Fruit fly (Drosophila melanogaster): ENCODE results near the gene Mcm6.

DNA sequence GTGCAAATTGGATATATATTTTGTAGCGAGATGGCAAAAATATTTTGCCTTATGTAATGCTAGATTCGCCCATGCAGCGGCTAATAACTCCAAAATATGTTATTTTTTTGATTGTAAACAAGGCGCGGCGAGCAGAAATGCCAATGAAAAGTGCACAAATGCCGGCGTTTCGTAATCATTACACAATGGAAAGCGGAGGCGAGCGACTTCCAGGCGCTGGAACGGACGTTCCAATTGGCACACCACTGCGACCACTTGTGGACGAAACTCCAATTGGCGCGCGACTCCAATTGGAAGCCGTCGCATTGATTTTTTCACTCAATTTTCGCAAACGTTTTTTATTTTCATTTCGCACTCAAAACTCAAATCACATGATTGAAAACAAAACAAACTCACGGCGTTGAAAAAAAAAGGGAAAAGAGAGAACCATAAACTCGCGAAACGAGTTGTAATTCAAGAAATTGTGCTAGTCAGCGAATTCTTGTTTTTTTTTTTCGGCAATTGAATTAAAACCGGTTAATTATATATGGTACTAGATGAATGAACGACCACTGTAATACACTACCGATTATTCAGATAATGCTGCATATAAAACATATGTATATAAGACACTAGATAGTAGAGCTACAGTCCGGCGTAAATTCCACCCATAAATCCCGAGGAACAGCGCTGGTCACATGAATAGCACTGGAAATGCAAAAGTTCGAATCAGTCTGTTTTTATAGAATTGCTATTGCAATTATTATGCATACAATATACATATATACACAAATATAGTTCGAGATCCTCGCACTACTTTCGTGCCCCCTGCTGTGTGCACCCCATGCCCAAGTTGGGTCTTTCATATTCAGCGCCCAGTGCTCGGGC, 4.7 kb downstream of the Mcm6 start, which contains the start of gene ND-ASHI:
- TF ChIP-seq toe (GFP tag; optimal IDR thresholded peaks at IDR 0.05) (no peak), kay (GFP tag; ENCODE audit: borderline replicate concordance) (no peak), CG11617 (GFP tag; optimal IDR thresholded peaks at IDR 0.05) (peak; percentile 88), Crg-1 (GFP tag; optimal IDR thresholded peaks at IDR 0.05) (peak; percentile 85), CG7101 (tag; optimal IDR thresholded peaks at IDR 0.05) (peak; percentile 95), ovo (GFP tag; optimal IDR thresholded peaks at IDR 0.05) (peak; percentile 30), CG5204 (GFP tag; optimal IDR thresholded peaks at IDR 0.05) (no peak), Mnt (GFP tag; optimal IDR thresholded peaks at IDR 0.05) (peak; percentile 79), Hr96 (GFP tag; optimal IDR thresholded peaks at IDR 0.05) (no peak), tj (GFP tag; optimal IDR thresholded peaks at IDR 0.05) (peak; percentile 97), cnc (optimal IDR thresholded peaks at IDR 0.05) (no peak), CG7045 (GFP tag; optimal IDR thresholded peaks at IDR 0.05) (peak; percentile 87)

Data from whole organism, adult.